Fruit fly (Drosophila melanogaster) whole organism, embryonic: ENCODE results near the gene CG10337.

Experiments used
- ATbp ChIP-seq: fragments of 200-800 bp; sonication (Bioruptor generic); optimal IDR thresholded peaks from 2 replicates; lab custom pipeline; 2017; ENCODE audit warnings: missing biosample characterization, mild to moderate bottlenecking, missing genetic modification characterization, missing genetic modification reagents
- Aef1 ChIP-seq: fragments of 200-800 bp; sonication (Bioruptor generic); IDR thresholded peaks from 3 replicates; pipeline ENCODE4 v1.3.6; 2022; ENCODE audit warnings: missing biosample characterization, missing genetic modification characterization
- CG10267 ChIP-seq: fragments of 200-800 bp; sonication (Bioruptor generic); optimal IDR thresholded peaks from 2 replicates; lab custom pipeline; 2018; ENCODE audit warnings: missing biosample characterization, mild to moderate bottlenecking, missing genetic modification characterization, moderate library complexity
- CG11560 ChIP-seq: fragments of 200-800 bp; sonication (Bioruptor generic); IDR thresholded peaks from 3 replicates; pipeline ENCODE4 v1.3.6; 2022; ENCODE audit warnings: missing biosample characterization, missing genetic modification characterization
- CG13296 ChIP-seq: fragments of 200-800 bp; sonication (Bioruptor generic); optimal IDR thresholded peaks from 3 replicates; lab custom pipeline; 2018; ENCODE audit warnings: missing biosample characterization, mild to moderate bottlenecking, missing genetic modification characterization
- CG13624 ChIP-seq: fragments of 200-800 bp; sonication (Bioruptor generic); optimal IDR thresholded peaks from 2 replicates; lab custom pipeline; 2016; ENCODE audit warnings: missing biosample characterization, missing genetic modification characterization
- CG17361 ChIP-seq: fragments of 200-800 bp; sonication (Bioruptor generic); IDR thresholded peaks from 3 replicates; pipeline ENCODE4 v1.3.6; 2022; ENCODE audit warnings: missing biosample characterization, missing genetic modification characterization
- CG18476 ChIP-seq: fragments of 200-800 bp; sonication (Bioruptor generic); optimal IDR thresholded peaks from 2 replicates; lab custom pipeline; 2016; ENCODE audit warnings: missing biosample characterization, mild to moderate bottlenecking, missing genetic modification characterization
- CG32767 ChIP-seq: fragments of 200-800 bp; sonication (Bioruptor generic); IDR thresholded peaks from 2 replicates; pipeline ENCODE4 v1.3.6; 2022; ENCODE audit warnings: missing biosample characterization, missing genetic modification characterization
- CG34422 ChIP-seq: fragments of 200-800 bp; sonication (Bioruptor generic); IDR thresholded peaks from 3 replicates; pipeline ENCODE4 v1.3.6; 2022; ENCODE audit warnings: missing biosample characterization, missing genetic modification characterization
- CG4360 ChIP-seq: fragments of 200-800 bp; sonication (Bioruptor generic); IDR thresholded peaks from 2 replicates; pipeline ENCODE4 v1.3.6; 2022; ENCODE audit warnings: missing biosample characterization, missing genetic modification characterization
- CG4404 ChIP-seq: fragments of 200-800 bp; sonication (Bioruptor generic); IDR thresholded peaks from 2 replicates; pipeline ENCODE4 v1.3.6; 2022; ENCODE audit warnings: missing biosample characterization, missing genetic modification characterization
- CG5953 ChIP-seq: fragments of 200-800 bp; sonication (Bioruptor generic); IDR thresholded peaks from 2 replicates; pipeline ENCODE4 v1.3.6; 2022; ENCODE audit warnings: missing biosample characterization, missing genetic modification characterization
- CG6254 ChIP-seq: fragments of 200-800 bp; sonication (Bioruptor generic); optimal IDR thresholded peaks from 3 replicates; lab custom pipeline; 2017; ENCODE audit warnings: mild to moderate bottlenecking, missing biosample characterization, missing genetic modification reagents, missing genetic modification characterization
- CG6272 ChIP-seq: fragments of 200-800 bp; sonication (Bioruptor generic); IDR thresholded peaks from 2 replicates; pipeline ENCODE4 v1.3.6; 2022; ENCODE audit warnings: missing biosample characterization, missing genetic modification characterization
- CG7556 ChIP-seq: fragments of 200-800 bp; sonication (Bioruptor generic); optimal IDR thresholded peaks from 2 replicates; lab custom pipeline; 2017; ENCODE audit warnings: missing biosample characterization, mild to moderate bottlenecking, missing genetic modification characterization
- CG7786 ChIP-seq: fragments of 200-800 bp; sonication (Bioruptor generic); optimal IDR thresholded peaks from 2 replicates; lab custom pipeline; 2016; ENCODE audit warnings: missing biosample characterization, missing genetic modification characterization
- CG8089 ChIP-seq: fragments of 200-800 bp; sonication (Bioruptor generic); optimal IDR thresholded peaks from 3 replicates; lab custom pipeline; 2016; ENCODE audit warnings: missing biosample characterization, missing genetic modification characterization
- CG8281 ChIP-seq: fragments of 200-800 bp; sonication (Bioruptor generic); optimal IDR thresholded peaks from 2 replicates; lab custom pipeline; 2018; ENCODE audit warnings: missing biosample characterization, mild to moderate bottlenecking, missing genetic modification characterization, moderate library complexity
- CG8765 ChIP-seq: fragments of 200-800 bp; sonication (Bioruptor generic); IDR thresholded peaks from 2 replicates; pipeline ENCODE4 v1.3.6; 2022; ENCODE audit warnings: missing biosample characterization, missing genetic modification characterization
- CG9876 ChIP-seq: fragments of 200-800 bp; sonication (Bioruptor generic); optimal IDR thresholded peaks from 2 replicates; lab custom pipeline; 2016; ENCODE audit warnings: missing biosample characterization, missing genetic modification characterization
- Deaf1 ChIP-seq: fragments of 200-800 bp; optimal IDR thresholded peaks from 3 replicates; lab custom pipeline; 2019; ENCODE audit warnings: missing biosample characterization, mild to moderate bottlenecking, missing genetic modification characterization, moderate library complexity
- ERR ChIP-seq: fragments of 200-800 bp; sonication (Bioruptor generic); optimal IDR thresholded peaks from 2 replicates; lab custom pipeline; 2016; ENCODE audit warnings: missing biosample characterization, missing genetic modification characterization
- Gsc ChIP-seq: fragments of 200-800 bp; sonication (Bioruptor generic); IDR thresholded peaks from 2 replicates; pipeline ENCODE4 v1.3.6; 2022; ENCODE audit warnings: missing biosample characterization, missing genetic modification characterization
- Hand ChIP-seq: fragments of 200-800 bp; sonication (Bioruptor generic); optimal IDR thresholded peaks from 2 replicates; lab custom pipeline; 2017; ENCODE audit warnings: mild to moderate bottlenecking, missing biosample characterization, missing genetic modification reagents, missing genetic modification characterization
- Hr3 ChIP-seq: fragments of 200-800 bp; sonication (Bioruptor generic); optimal IDR thresholded peaks from 3 replicates; lab custom pipeline; 2016; ENCODE audit warnings: missing biosample characterization, missing genetic modification characterization
- Myb ChIP-seq: fragments of 200-800 bp; sonication (Bioruptor generic); optimal IDR thresholded peaks from 2 replicates; lab custom pipeline; 2016; ENCODE audit warnings: missing biosample characterization, missing genetic modification characterization
- NFAT ChIP-seq: fragments of 200-800 bp; sonication (Bioruptor generic); IDR thresholded peaks from 2 replicates; pipeline ENCODE4 v1.3.6; 2022; ENCODE audit warnings: missing biosample characterization, missing genetic modification characterization
- Pdp1 ChIP-seq, 2 experiments: fragments of 200-800 bp; sonication (Bioruptor generic); optimal IDR thresholded peaks; 3 replicates each; lab custom pipeline; 2016; ENCODE audit warnings: missing biosample characterization in 2 of 2, missing genetic modification characterization in 2 of 2, mild to moderate bottlenecking in 1 of 2, moderate library complexity in 1 of 2
- Sin3A ChIP-seq: fragments of >200 bp; optimal IDR thresholded peaks from 2 replicates; lab custom pipeline; 2018
- bab2 ChIP-seq: fragments of 200-800 bp; sonication (Bioruptor generic); optimal IDR thresholded peaks from 2 replicates; lab custom pipeline; 2016; ENCODE audit warnings: missing biosample characterization, missing genetic modification characterization
- br ChIP-seq: fragments of >200 bp; optimal IDR thresholded peaks from 2 replicates; lab custom pipeline; 2017
- dati ChIP-seq: fragments of 200-800 bp; sonication (Bioruptor generic); IDR thresholded peaks from 2 replicates; pipeline ENCODE4 v1.3.6; 2022; ENCODE audit warnings: missing biosample characterization, missing genetic modification characterization
- disco-r ChIP-seq: fragments of 200-800 bp; sonication (Bioruptor generic); optimal IDR thresholded peaks from 2 replicates; lab custom pipeline; 2016; ENCODE audit warnings: missing biosample characterization, missing genetic modification characterization
- dm ChIP-seq: fragments of 200-800 bp; sonication (Bioruptor generic); optimal IDR thresholded peaks from 3 replicates; lab custom pipeline; 2016; ENCODE audit warnings: missing biosample characterization, missing genetic modification characterization
- fru ChIP-seq: fragments of >200 bp; optimal IDR thresholded peaks from 2 replicates; lab custom pipeline; 2017
- hb ChIP-seq: fragments of 200-800 bp; sonication (Bioruptor generic); IDR thresholded peaks from 3 replicates; pipeline ENCODE4 v1.3.6; 2022; ENCODE audit warnings: missing biosample characterization, missing genetic modification characterization; ENCODE audit not compliant: partially characterized antibody
- lbe ChIP-seq: fragments of 200-800 bp; sonication (Bioruptor generic); optimal IDR thresholded peaks from 2 replicates; lab custom pipeline; 2016; ENCODE audit warnings: missing biosample characterization, mild to moderate bottlenecking, missing genetic modification characterization
- mam ChIP-seq: fragments of 200-800 bp; sonication (Bioruptor generic); optimal IDR thresholded peaks from 3 replicates; lab custom pipeline; 2016; ENCODE audit warnings: missing biosample characterization, missing genetic modification characterization
- mirr ChIP-seq: fragments of 200-800 bp; sonication (Bioruptor generic); optimal IDR thresholded peaks from 3 replicates; lab custom pipeline; 2018; ENCODE audit warnings: missing biosample characterization, mild to moderate bottlenecking, missing genetic modification characterization
- nau ChIP-seq: fragments of 200-800 bp; sonication (Bioruptor generic); optimal IDR thresholded peaks from 3 replicates; lab custom pipeline; 2017; ENCODE audit warnings: missing biosample characterization, mild to moderate bottlenecking, missing genetic modification characterization, missing genetic modification reagents
- org-1 ChIP-seq: fragments of 200-800 bp; sonication (Bioruptor generic); optimal IDR thresholded peaks from 2 replicates; lab custom pipeline; 2017; ENCODE audit warnings: missing biosample characterization, missing genetic modification characterization
- otp ChIP-seq: fragments of 200-800 bp; sonication (Bioruptor generic); IDR thresholded peaks from 3 replicates; pipeline ENCODE4, ENCODE4 v1.3.6; 2022; ENCODE audit warnings: missing biosample characterization, missing genetic modification characterization
- sc ChIP-seq, 3 experiments: fragments of >200 bp in 2 of 3; fragments of 200-800 bp in 1 of 3; sonication (Bioruptor generic) in 1 of 3; optimal IDR thresholded peaks; 2 replicates in 2 of 3; 3 replicates in 1 of 3; lab custom pipeline; 2017; ENCODE audit warnings: mild to moderate bottlenecking in 1 of 3, missing biosample characterization in 1 of 3, missing genetic modification characterization in 1 of 3, missing genetic modification reagents in 1 of 3
- sd ChIP-seq: fragments of 200-800 bp; sonication (Bioruptor generic); optimal IDR thresholded peaks from 3 replicates; lab custom pipeline; 2018; ENCODE audit warnings: missing biosample characterization, mild to moderate bottlenecking, missing genetic modification characterization, moderate library complexity
- seq ChIP-seq: fragments of 200-800 bp; sonication (Bioruptor generic); IDR thresholded peaks from 2 replicates; pipeline ENCODE4 v1.3.6; 2022; ENCODE audit warnings: missing biosample characterization, missing genetic modification characterization
- shn ChIP-seq: fragments of 200-800 bp; sonication (Bioruptor generic); optimal IDR thresholded peaks from 3 replicates; lab custom pipeline; 2016; ENCODE audit warnings: missing biosample characterization, missing genetic modification characterization
- tna ChIP-seq: fragments of 200-800 bp; sonication (Bioruptor generic); IDR thresholded peaks from 2 replicates; pipeline ENCODE4 v1.3.6; 2022; ENCODE audit warnings: missing biosample characterization, missing genetic modification characterization; ENCODE audit not compliant: partially characterized antibody
- trem ChIP-seq: fragments of 200-800 bp; optimal IDR thresholded peaks from 3 replicates; lab custom pipeline; 2019; ENCODE audit warnings: missing biosample characterization, mild to moderate bottlenecking, missing genetic modification characterization, moderate library complexity
- yki ChIP-seq: fragments of >200 bp; optimal IDR thresholded peaks from 3 replicates; lab custom pipeline; 2018
- zen ChIP-seq: fragments of 200-800 bp; sonication (Bioruptor generic); optimal IDR thresholded peaks from 3 replicates; lab custom pipeline; 2018; ENCODE audit warnings: missing biosample characterization, mild to moderate bottlenecking, missing genetic modification characterization, moderate library complexity

Gene CG10337

dm6 chr2L:19546869-19547710, at the start of gene CG10337 (continued):
- TF ChIP-seq mirr (GFP tag; lab: Kevin White, UChicago) (peak; percentile 42), Deaf1 (peak; percentile 68), dati (GFP tag; lab: Robert Waterston, UW) (no peak), CG11560 (tag; lab: Robert Waterston, UW) (no peak), seq (GFP tag; lab: Robert Waterston, UW) (no peak), sd (peak; percentile 85), nau (GFP tag; lab: Kevin White, UChicago) (peak; percentile 61), ERR (GFP tag; lab: Kevin White, UChicago) (no peak), zen (no peak), CG9876 (GFP tag; lab: Kevin White, UChicago) (no peak), CG7556 (GFP tag; lab: Kevin White, UChicago) (peak; percentile 70), trem (tag; lab: Kevin White, UChicago) (no peak), CG8765 (GFP tag; lab: Robert Waterston, UW) (peak; percentile 43; the same call in 1 of the 2 replicates), CG5953 (GFP tag; lab: Robert Waterston, UW) (no peak), shn (GFP tag; lab: Kevin White, UChicago) (peak; percentile 13), CG8281 (tag; lab: Kevin White, UChicago) (no peak), fru (lab: Kevin White, UChicago) (no peak), CG8089 (GFP tag; lab: Kevin White, UChicago) (no peak), otp (GFP tag; lab: Robert Waterston, UW) (peak; percentile 52; the same call in 1 of the 3 replicates), Hr3 (GFP tag; lab: Kevin White, UChicago) (peak; percentile 13), org-1 (GFP tag; lab: Kevin White, UChicago) (peak; percentile 72), Sin3A (lab: Kevin White, UChicago) (no peak), lbe (no peak), CG17361 (peak; percentile 30; the same call in 1 of the 3 replicates), Pdp1 (GFP tag; optimal IDR thresholded peaks at IDR 0.05; lab: Kevin White, UChicago) (peak; percentile 18 to 60), CG6272 (GFP tag; lab: Robert Waterston, UW) (no peak), CG4404 (GFP tag; lab: Robert Waterston, UW) (no peak), br (lab: Kevin White, UChicago) (no peak), Aef1 (0 out of 3 replicates have a peak, but pooled peaks have one; percentile 25), CG13296 (GFP tag; lab: Kevin White, UChicago) (peak; percentile 68), CG34422 (GFP tag; lab: Robert Waterston, UW) (no peak), Hand (GFP tag; lab: Kevin White, UChicago) (peak; percentile 65), sc (optimal IDR thresholded peaks at IDR 0.05; lab: Kevin White, UChicago) (no peak), sc (GFP tag; optimal IDR thresholded peaks at IDR 0.05; lab: Kevin White, UChicago) (no peak), Gsc (GFP tag; lab: Robert Waterston, UW) (no peak), tna (GFP tag; lab: Robert Waterston, UW) (no peak), CG6254 (no peak), bab2 (GFP tag; lab: Kevin White, UChicago) (peak; percentile 30), CG7786 (peak; percentile 44), hb (GFP tag; lab: Robert Waterston, UW) (no peak), CG10267 (peak; percentile 43), CG18476 (GFP tag; lab: Kevin White, UChicago) (no peak), mam (peak; percentile 25), Myb (peak; percentile 24), yki (lab: Kevin White, UChicago) (no peak), CG13624 (GFP tag; lab: Kevin White, UChicago) (no peak), NFAT (GFP tag; lab: Robert Waterston, UW) (no peak), CG32767 (GFP tag; lab: Robert Waterston, UW) (no peak), disco-r (GFP tag; lab: Kevin White, UChicago) (peak; percentile 10), CG4360 (GFP tag; lab: Robert Waterston, UW) (no peak), dm (peak; percentile 12), ATbp (GFP tag; lab: Kevin White, UChicago) (peak; percentile 29)
